Fruit fly (Drosophila melanogaster): ENCODE data around the gene CG33169.

- TF ChIP-seq Pif1A (GFP tag; optimal IDR thresholded peaks at IDR 0.05) (no peak), CG15710 (tag; optimal IDR thresholded peaks at IDR 0.05) (no peak), CG12605 (GFP tag; IDR thresholded peaks at IDR 0.05) (no peak), CG32121 (GFP tag; IDR thresholded peaks at IDR 0.05) (no peak), fd96Ca (GFP tag; IDR thresholded peaks at IDR 0.05) (0 out of 3 replicates have a peak, but pooled peaks have one; percentile 52), Snoo (tag; optimal IDR thresholded peaks at IDR 0.05) (no peak)
Measured at dm6 chr3L:22864254-22865060, 793 bp downstream of the CG33169 start, which contains the start of gene CG33170.

Measured in whole organism, pupa.